Worm (Caenorhabditis elegans) whole organism, L1 larva: Measurements from ENCODE around the gene cyn-17.
A peak's percentile ranks its signal among the peaks of the same experiment; 100 is the strongest.

Source experiments
- C16A3.4 ChIP-seq: fragments of 150-350 bp; optimal IDR thresholded peaks from 2 replicates; lab custom pipeline; 2014; ENCODE audit warnings: missing biosample characterization, missing genetic modification characterization
- F16B12.6 ChIP-seq: fragments of 150-350 bp; optimal IDR thresholded peaks from 2 replicates; lab custom pipeline; 2014; ENCODE audit warnings: missing biosample characterization, missing genetic modification characterization
- Y116A8C.19 ChIP-seq: sonication (generic microtip); optimal IDR thresholded peaks from 2 replicates; lab custom pipeline; 2016; ENCODE audit warnings: missing compliant biosample characterization, missing genetic modification characterization, borderline replicate concordance
- alr-1 ChIP-seq: fragments of 200-800 bp; sonication (Bioruptor generic); optimal IDR thresholded peaks from 2 replicates; lab custom pipeline; 2018; ENCODE audit warnings: borderline replicate concordance, mild to moderate bottlenecking, missing genetic modification characterization, missing compliant biosample characterization
- blmp-1 ChIP-seq: fragments of 150-350 bp; optimal IDR thresholded peaks from 2 replicates; lab custom pipeline; 2014; ENCODE audit warnings: missing biosample characterization, missing genetic modification characterization
- ceh-63 ChIP-seq: fragments of 200-800 bp; sonication (Bioruptor generic); optimal IDR thresholded peaks from 2 replicates; lab custom pipeline; 2018; ENCODE audit warnings: mild to moderate bottlenecking, missing genetic modification characterization, missing compliant biosample characterization
- ceh-8 ChIP-seq: fragments of 200-800 bp; sonication (Bioruptor generic); optimal IDR thresholded peaks from 2 replicates; lab custom pipeline; 2018; ENCODE audit warnings: mild to moderate bottlenecking, missing genetic modification characterization, moderate library complexity, missing compliant biosample characterization
- ceh-88 ChIP-seq: fragments of 200-800 bp; sonication (Bioruptor generic); IDR thresholded peaks from 2 replicates; pipeline ENCODE4 v1.3.6; 2022; ENCODE audit warnings: missing genetic modification characterization, missing compliant biosample characterization
- ceh-90 ChIP-seq: sonication (generic microtip); optimal IDR thresholded peaks from 2 replicates; lab custom pipeline; 2016; ENCODE audit warnings: missing genetic modification characterization, missing compliant biosample characterization
- dpl-1 ChIP-seq, 3 experiments: fragments of 150-350 bp in 2 of 3; sonication (generic microtip) in 1 of 3; optimal IDR thresholded peaks; 2 replicates each; lab custom pipeline; 2014 to 2017; ENCODE audit warnings: missing biosample characterization in 3 of 3, missing genetic modification characterization in 3 of 3, missing genetic modification reagents in 3 of 3
- dsc-1 ChIP-seq: sonication (generic microtip); optimal IDR thresholded peaks from 2 replicates; lab custom pipeline; 2016; ENCODE audit warnings: mild to moderate bottlenecking, missing genetic modification characterization, missing compliant biosample characterization
- ets-5 ChIP-seq: fragments of 200-800 bp; sonication (Bioruptor generic); IDR thresholded peaks from 2 replicates; pipeline ENCODE4 v1.3.6; 2022; ENCODE audit warnings: missing genetic modification characterization, missing compliant biosample characterization
- fkh-10 ChIP-seq: sonication (generic microtip); optimal IDR thresholded peaks from 2 replicates; lab custom pipeline; 2017; ENCODE audit warnings: missing biosample characterization, missing genetic modification reagents, missing genetic modification characterization
- fos-1 ChIP-seq: fragments of 150-350 bp; optimal IDR thresholded peaks from 2 replicates; lab custom pipeline; 2014; ENCODE audit warnings: missing biosample characterization, missing genetic modification characterization
- hlh-17 ChIP-seq: fragments of 200-800 bp; sonication (Bioruptor generic); optimal IDR thresholded peaks from 2 replicates; lab custom pipeline; 2018; ENCODE audit warnings: missing genetic modification characterization, mild to moderate bottlenecking, missing compliant biosample characterization, moderate library complexity, borderline replicate concordance
- hpl-2 ChIP-seq: fragments of 150-350 bp; optimal IDR thresholded peaks from 2 replicates; lab custom pipeline; 2014; ENCODE audit warnings: missing biosample characterization, missing genetic modification reagents, missing genetic modification characterization
- irx-1 ChIP-seq: sonication (generic microtip); optimal IDR thresholded peaks from 2 replicates; lab custom pipeline; 2016; ENCODE audit warnings: missing genetic modification characterization, missing compliant biosample characterization
- jun-1 ChIP-seq: fragments of 150-350 bp; optimal IDR thresholded peaks from 2 replicates; lab custom pipeline; 2014; ENCODE audit warnings: missing biosample characterization, missing genetic modification reagents, missing genetic modification characterization
- lin-13 ChIP-seq: fragments of 150-350 bp; optimal IDR thresholded peaks from 2 replicates; lab custom pipeline; 2014; ENCODE audit warnings: missing biosample characterization, missing genetic modification reagents, missing genetic modification characterization
- lin-35 ChIP-seq, 2 experiments: fragments of 150-350 bp; optimal IDR thresholded peaks; 2 replicates each; lab custom pipeline; 2014; ENCODE audit warnings: missing biosample characterization in 2 of 2, missing genetic modification characterization in 2 of 2, missing genetic modification reagents in 2 of 2
- lsy-2 ChIP-seq, 2 experiments: fragments of 150-350 bp; optimal IDR thresholded peaks; 2 replicates each; lab custom pipeline; 2014; ENCODE audit warnings: missing biosample characterization in 2 of 2, missing genetic modification characterization in 2 of 2
- mdl-1 ChIP-seq, 2 experiments: fragments of 150-350 bp; optimal IDR thresholded peaks; 2 replicates each; lab custom pipeline; 2014 to 2017; ENCODE audit warnings: missing biosample characterization in 2 of 2, missing genetic modification characterization in 2 of 2, inconsistent platforms in 1 of 2
- mef-2 ChIP-seq: fragments of 150-350 bp; optimal IDR thresholded peaks from 2 replicates; lab custom pipeline; 2014; ENCODE audit warnings: missing biosample characterization, missing genetic modification characterization
- mep-1 ChIP-seq: fragments of 150-350 bp; optimal IDR thresholded peaks from 2 replicates; lab custom pipeline; 2014; ENCODE audit warnings: missing biosample characterization, missing genetic modification characterization
- nhr-11 ChIP-seq: fragments of 150-350 bp; optimal IDR thresholded peaks from 2 replicates; lab custom pipeline; 2014; ENCODE audit warnings: missing biosample characterization, missing genetic modification characterization
- nhr-12 ChIP-seq: sonication (generic microtip); optimal IDR thresholded peaks from 2 replicates; lab custom pipeline; 2017; ENCODE audit warnings: missing biosample characterization, missing genetic modification characterization
- nhr-19 ChIP-seq: fragments of 200-800 bp; sonication (Bioruptor generic); conservative IDR thresholded peaks from 2 replicates; pipeline ENCODE4 v1.3.6; 2022; ENCODE audit warnings: missing genetic modification characterization, missing compliant biosample characterization
- nhr-28 ChIP-seq: fragments of 150-350 bp; optimal IDR thresholded peaks from 2 replicates; lab custom pipeline; 2014; ENCODE audit warnings: missing biosample characterization, missing genetic modification characterization
- nhr-47 ChIP-seq: sonication (generic microtip); optimal IDR thresholded peaks from 2 replicates; lab custom pipeline; 2016; ENCODE audit warnings: mild to moderate bottlenecking, missing genetic modification characterization, moderate library complexity, missing compliant biosample characterization
- nhr-71 ChIP-seq: sonication (generic microtip); optimal IDR thresholded peaks from 2 replicates; lab custom pipeline; 2016; ENCODE audit warnings: mild to moderate bottlenecking, missing genetic modification characterization, moderate library complexity, missing compliant biosample characterization
- nhr-77 ChIP-seq: fragments of 150-350 bp; optimal IDR thresholded peaks from 2 replicates; lab custom pipeline; 2014; ENCODE audit warnings: missing biosample characterization, missing genetic modification characterization
- nhr-84 ChIP-seq: sonication (generic microtip); optimal IDR thresholded peaks from 2 replicates; lab custom pipeline; 2017; ENCODE audit warnings: missing biosample characterization, missing genetic modification characterization
- nhr-85 ChIP-seq: sonication (generic microtip); peaks from one replicate; lab custom pipeline; 2016; ENCODE audit warnings: missing genetic modification characterization, inconsistent platforms, missing compliant biosample characterization
- nhr-90 ChIP-seq: sonication (generic microtip); optimal IDR thresholded peaks from 2 replicates; lab custom pipeline; 2016; ENCODE audit warnings: mild to moderate bottlenecking, missing genetic modification characterization, missing compliant biosample characterization; ENCODE audit not compliant: poor library complexity
- pqm-1 ChIP-seq: sonication (generic microtip); optimal IDR thresholded peaks from 3 replicates; lab custom pipeline; 2017; ENCODE audit warnings: missing biosample characterization, missing genetic modification characterization
- rnt-1 ChIP-seq: sonication (generic microtip); optimal IDR thresholded peaks from 2 replicates; lab custom pipeline; 2016; ENCODE audit warnings: mild to moderate bottlenecking, missing genetic modification characterization, moderate library complexity, missing compliant biosample characterization
- snpc-4 ChIP-seq: fragments of 150-350 bp; optimal IDR thresholded peaks from 2 replicates; lab custom pipeline; 2014; ENCODE audit warnings: missing biosample characterization, missing genetic modification characterization
- snu-23 ChIP-seq: sonication (generic microtip); optimal IDR thresholded peaks from 2 replicates; lab custom pipeline; 2016; ENCODE audit warnings: missing genetic modification characterization, missing compliant biosample characterization
- sptf-1 ChIP-seq: fragments of 150-350 bp; optimal IDR thresholded peaks from 2 replicates; lab custom pipeline; 2014; ENCODE audit warnings: missing biosample characterization, missing genetic modification characterization
- sup-37 ChIP-seq: fragments of 200-800 bp; sonication (Bioruptor generic); optimal IDR thresholded peaks from 2 replicates; lab custom pipeline; 2018; ENCODE audit warnings: mild to moderate bottlenecking, missing genetic modification characterization, missing compliant biosample characterization
- swsn-7 ChIP-seq: sonication (generic microtip); optimal IDR thresholded peaks from 2 replicates; lab custom pipeline; 2016; ENCODE audit warnings: missing genetic modification characterization, missing compliant biosample characterization
- tbx-2 ChIP-seq: sonication (generic microtip); optimal IDR thresholded peaks from 2 replicates; lab custom pipeline; 2016; ENCODE audit warnings: missing genetic modification characterization, missing compliant biosample characterization
- unc-130 ChIP-seq: fragments of 150-350 bp; optimal IDR thresholded peaks from 2 replicates; lab custom pipeline; 2017; ENCODE audit warnings: missing biosample characterization, missing genetic modification characterization, inconsistent platforms
- unc-30 ChIP-seq: sonication (generic microtip); optimal IDR thresholded peaks from 2 replicates; lab custom pipeline; 2017; ENCODE audit warnings: missing biosample characterization, missing genetic modification characterization
- unc-62 ChIP-seq: fragments of 150-350 bp; optimal IDR thresholded peaks from 2 replicates; lab custom pipeline; 2014; ENCODE audit warnings: missing biosample characterization, missing genetic modification reagents, missing genetic modification characterization
- unc-86 ChIP-seq: sonication (generic microtip); optimal IDR thresholded peaks from 2 replicates; lab custom pipeline; 2016; ENCODE audit warnings: missing genetic modification characterization, missing compliant biosample characterization
- unc-98 ChIP-seq: fragments of 200-800 bp; sonication (Bioruptor generic); IDR thresholded peaks from 2 replicates; pipeline ENCODE4 v1.3.6; 2022; ENCODE audit warnings: missing genetic modification characterization, missing compliant biosample characterization
- vab-15 ChIP-seq: sonication (generic microtip); optimal IDR thresholded peaks from 2 replicates; lab custom pipeline; 2017; ENCODE audit warnings: missing genotype, mild to moderate bottlenecking, missing genetic modification characterization, missing compliant biosample characterization
- xbp-1 ChIP-seq: sonication (generic microtip); optimal IDR thresholded peaks from 2 replicates; lab custom pipeline; 2016; ENCODE audit warnings: missing genetic modification characterization, missing compliant biosample characterization
- zag-1 ChIP-seq: fragments of 150-350 bp; optimal IDR thresholded peaks from 2 replicates; lab custom pipeline; 2014; ENCODE audit warnings: missing biosample characterization, missing genetic modification characterization
- zip-4 ChIP-seq: fragments of 200-800 bp; sonication (Bioruptor generic); optimal IDR thresholded peaks from 2 replicates; lab custom pipeline; 2018; ENCODE audit warnings: mild to moderate bottlenecking, missing genetic modification characterization, moderate library complexity, missing compliant biosample characterization
- ztf-11 ChIP-seq, 2 experiments: sonication (generic microtip); optimal IDR thresholded peaks; 2 replicates each; lab custom pipeline; 2016 to 2017; ENCODE audit warnings: missing genetic modification characterization in 2 of 2, missing biosample characterization in 1 of 2, missing compliant biosample characterization in 1 of 2
- ztf-4 ChIP-seq: fragments of 150-350 bp; optimal IDR thresholded peaks from 2 replicates; lab custom pipeline; 2014; ENCODE audit warnings: missing biosample characterization, missing genetic modification characterization

The cyn-17 gene

DNA sequence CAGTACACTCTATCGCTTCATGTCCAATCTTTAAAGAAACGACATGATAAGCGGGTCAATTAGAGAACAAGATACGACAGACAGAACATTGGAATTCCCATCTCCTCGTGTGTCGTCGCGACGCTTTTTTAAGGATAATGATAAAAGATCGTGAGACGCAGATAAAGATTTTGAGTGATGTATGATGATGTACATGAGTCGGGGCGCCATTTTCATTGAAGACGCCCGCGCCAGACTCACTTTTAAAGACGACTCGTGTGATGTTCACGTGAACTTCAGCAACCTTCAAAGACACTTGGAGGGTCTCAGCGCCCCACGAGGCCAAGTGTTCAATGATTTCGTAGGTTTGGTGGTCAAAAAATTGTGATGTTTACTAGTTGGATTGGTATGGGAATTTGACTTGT, 31.2 kb upstream of the cyn-17 start (continued):
- TF ChIP-seq dpl-1 (GFP tag; optimal IDR thresholded peaks at IDR 0.05; lab: Kevin White, UChicago) = peak in 1 of 3 experiments; percentile 35
- no peak for TF ChIP-seq ceh-90
- no peak for TF ChIP-seq alr-1 (tag; lab: Kevin White, UChicago)
- peak; percentile 24 for TF ChIP-seq C16A3.4 (tag; lab: Kevin White, UChicago)
- peak; percentile 76 for TF ChIP-seq snu-23
- TF ChIP-seq hpl-2 = no peak
- TF ChIP-seq nhr-47 (tag; lab: Kevin White, UChicago) = peak; percentile 57
- TF ChIP-seq dsc-1 (tag; lab: Kevin White, UChicago) = no peak
- no peak for TF ChIP-seq nhr-11 (tag; lab: Kevin White, UChicago)
- peak; percentile 38 for TF ChIP-seq xbp-1 (tag; lab: Kevin White, UChicago)
- TF ChIP-seq nhr-28 (tag; lab: Kevin White, UChicago) = no peak
- peak; percentile 12 for TF ChIP-seq lin-13 (GFP tag; lab: Kevin White, UChicago)
- TF ChIP-seq ceh-8 (GFP tag; lab: Kevin White, UChicago) = no peak
- peak; percentile 98 for TF ChIP-seq nhr-85 (tag; lab: Kevin White, UChicago)
- peak; percentile 10 for TF ChIP-seq mep-1
- no peak for TF ChIP-seq zag-1
- peak; percentile 49 for TF ChIP-seq rnt-1 (tag; lab: Kevin White, UChicago)
- peak; percentile 49 to 52 for TF ChIP-seq lsy-2 (tag; optimal IDR thresholded peaks at IDR 0.05; lab: Kevin White, UChicago)
- peak; percentile 5 for TF ChIP-seq irx-1 (tag; lab: Kevin White, UChicago)
- no peak for TF ChIP-seq ceh-63 (GFP tag; lab: Kevin White, UChicago)
- peak; percentile 84 for TF ChIP-seq nhr-90 (tag; lab: Kevin White, UChicago)
- no peak for TF ChIP-seq nhr-84 (tag; lab: Kevin White, UChicago)
- no peak for TF ChIP-seq unc-86
- TF ChIP-seq hlh-17 = no peak
- TF ChIP-seq unc-130 (tag; lab: Kevin White, UChicago) = peak; percentile 25
- TF ChIP-seq tbx-2 (tag; lab: Kevin White, UChicago) = peak; percentile 77
- TF ChIP-seq Y116A8C.19 (tag; lab: Kevin White, UChicago) = no peak
- TF ChIP-seq swsn-7 = peak; percentile 18
- no peak for TF ChIP-seq sup-37 (GFP tag; lab: Kevin White, UChicago)
- peak; percentile 3 for TF ChIP-seq ztf-4 (tag; lab: Kevin White, UChicago)
- no peak for TF ChIP-seq vab-15
- no peak for TF ChIP-seq ceh-88 (GFP tag; lab: Robert Waterston, UW)
- TF ChIP-seq nhr-71 (tag; lab: Kevin White, UChicago) = peak; percentile 92
- no peak for TF ChIP-seq ets-5 (GFP tag; lab: Robert Waterston, UW)
- TF ChIP-seq unc-98 (GFP tag; lab: Robert Waterston, UW) = no peak
- TF ChIP-seq sptf-1 (tag; lab: Kevin White, UChicago) = no peak
- no peak for TF ChIP-seq nhr-12
- no peak for TF ChIP-seq fos-1
- TF ChIP-seq fkh-10 (GFP tag; lab: Kevin White, UChicago) = no peak

DNA sequence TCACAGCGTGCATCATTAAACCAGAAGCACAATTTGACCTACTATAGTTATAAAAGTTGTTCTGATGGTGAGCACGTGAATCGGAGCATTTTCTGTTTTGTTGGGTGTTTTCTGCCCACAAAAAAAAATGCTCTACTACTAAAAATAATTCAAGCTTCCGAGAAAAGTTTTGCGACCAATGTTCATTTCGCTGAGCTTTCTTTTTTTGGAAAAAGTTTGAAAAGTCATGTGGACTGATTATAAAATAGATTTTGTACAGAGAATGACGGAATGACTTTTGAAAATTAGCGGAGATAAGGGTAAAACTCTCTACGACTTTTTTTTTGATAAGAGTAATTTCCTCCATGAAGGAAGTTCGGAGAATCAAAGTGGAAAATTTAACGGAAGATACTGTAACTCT, 30.0 kb upstream of the cyn-17 start:
- TF ChIP-seq unc-130 (tag; lab: Kevin White, UChicago) (no peak), nhr-77 (no peak), dsc-1 (tag; lab: Kevin White, UChicago) (no peak), pqm-1 (tag; lab: Kevin White, UChicago) (no peak), blmp-1 (tag; lab: Kevin White, UChicago) (no peak), snpc-4 (tag; lab: Kevin White, UChicago) (no peak), lin-35 (GFP tag; optimal IDR thresholded peaks at IDR 0.05; lab: Kevin White, UChicago) (no peak), zip-4 (GFP tag; lab: Kevin White, UChicago) (no peak), ztf-11 (tag; optimal IDR thresholded peaks at IDR 0.05; lab: Kevin White, UChicago) (no peak), fkh-10 (GFP tag; lab: Kevin White, UChicago) (no peak), F16B12.6 (tag; lab: Kevin White, UChicago) (no peak), unc-62 (no peak), xbp-1 (tag; lab: Kevin White, UChicago) (no peak), unc-30 (no peak), dpl-1 (GFP tag; optimal IDR thresholded peaks at IDR 0.05; lab: Kevin White, UChicago) (no peak), nhr-71 (tag; lab: Kevin White, UChicago) (peak; percentile 58), unc-98 (GFP tag; lab: Robert Waterston, UW) (no peak), sup-37 (GFP tag; lab: Kevin White, UChicago) (no peak), mdl-1 (tag; optimal IDR thresholded peaks at IDR 0.05; lab: Kevin White, UChicago) (no peak), nhr-19 (GFP tag; lab: Robert Waterston, UW) (0 out of 2 replicates have a peak, but pooled peaks have one; percentile 3), mef-2 (tag; lab: Kevin White, UChicago) (no peak), tbx-2 (tag; lab: Kevin White, UChicago) (no peak), nhr-47 (tag; lab: Kevin White, UChicago) (peak; percentile 39), alr-1 (tag; lab: Kevin White, UChicago) (no peak), Y116A8C.19 (tag; lab: Kevin White, UChicago) (no peak), jun-1 (no peak)
